Fruit fly (Drosophila melanogaster): ENCODE measurements around the gene CG7970.

The CG7970 gene

DNA sequence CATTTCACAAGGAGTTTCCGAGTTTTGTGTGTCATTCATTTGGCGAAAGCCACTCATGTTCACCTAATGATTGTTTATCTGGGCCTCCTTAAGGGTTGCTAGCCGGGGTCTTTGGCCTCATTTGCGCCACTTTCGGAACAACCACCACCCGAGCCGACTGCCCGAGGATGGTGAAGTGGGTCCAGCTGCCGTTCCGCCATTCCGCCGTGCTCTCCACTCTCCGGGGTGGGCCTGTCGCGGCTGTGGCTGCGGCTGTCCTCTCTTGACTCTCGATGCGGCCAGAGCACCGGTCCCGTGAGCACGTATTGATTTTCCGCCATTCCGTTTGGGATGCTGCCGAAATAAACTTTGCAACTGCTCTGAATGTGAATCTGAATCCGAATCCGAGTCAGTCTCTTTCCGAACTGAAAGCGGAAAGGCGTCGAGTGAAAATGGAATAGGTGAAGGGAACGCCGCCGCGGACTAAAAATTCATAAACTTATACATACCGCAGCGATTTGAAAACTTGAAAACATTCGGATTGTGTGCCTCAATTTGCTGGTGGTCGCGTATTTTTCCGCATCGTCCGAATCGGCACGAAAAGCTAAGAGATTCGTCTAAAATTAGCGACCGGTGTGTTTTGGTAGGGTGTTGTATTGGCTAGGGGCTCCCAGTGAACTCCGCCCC lies 3.7 kb upstream of the CG7970 start, which contains the start of gene CG13920:
CG13920 (plus strand) TSS at position 255 of the 666 bp plus-strand sequence.
- TF ChIP-seq esn (GFP tag; optimal IDR thresholded peaks at IDR 0.05) (no peak), achi (GFP tag; optimal IDR thresholded peaks at IDR 0.05) (no peak), pdm3 (GFP tag; optimal IDR thresholded peaks at IDR 0.05) (no peak), fd59A (GFP tag; optimal IDR thresholded peaks at IDR 0.05) (no peak), cyc (GFP tag; optimal IDR thresholded peaks at IDR 0.05) (no peak)

DNA sequence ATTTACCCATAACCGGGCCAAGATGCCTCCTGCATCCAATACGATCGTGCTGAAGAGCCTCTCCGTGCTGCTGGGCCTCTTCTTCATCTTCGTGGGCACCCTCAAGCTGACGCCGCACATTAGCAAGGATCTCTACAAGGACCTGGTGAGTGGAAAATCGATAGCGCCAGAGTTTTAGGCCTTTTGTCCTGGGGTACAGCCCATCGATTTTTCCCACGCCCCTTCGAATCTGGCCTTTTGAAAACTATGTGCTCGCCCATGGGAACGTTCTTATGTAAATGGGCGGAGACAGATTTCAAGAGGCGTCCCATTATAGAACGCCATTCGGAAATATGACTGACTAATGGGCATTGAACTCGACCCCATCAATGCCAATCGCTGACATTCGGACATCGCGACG lies 3.2 kb upstream of the CG7970 start:
- no peak for TF ChIP-seq dac (GFP tag; optimal IDR thresholded peaks at IDR 0.05)

DNA sequence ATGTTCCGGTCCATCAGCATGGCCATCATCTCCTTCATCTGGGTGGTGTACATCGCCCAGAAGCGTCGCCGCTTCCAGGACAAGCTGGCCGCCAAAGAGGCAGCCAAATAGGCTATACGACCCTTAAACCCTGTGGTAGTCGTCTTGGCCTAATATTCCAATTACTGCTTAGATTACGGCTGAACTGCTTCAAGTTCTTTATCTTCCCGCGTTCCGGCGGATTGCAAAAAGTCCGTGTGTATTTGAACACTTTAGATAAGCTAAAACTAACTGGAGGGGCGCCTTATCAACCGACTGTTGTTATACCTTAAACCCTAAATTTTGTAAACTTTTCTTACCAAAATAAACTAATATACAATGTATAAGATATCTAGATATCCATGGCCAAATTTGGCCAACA lies 1.2 kb downstream of the CG7970 start:
- no peak for TF ChIP-seq cyc (GFP tag; optimal IDR thresholded peaks at IDR 0.05)
- no peak for TF ChIP-seq svp (GFP tag)
- TF ChIP-seq Ets96B (tag; optimal IDR thresholded peaks at IDR 0.05), result no peak
- no peak for TF ChIP-seq OdsH (GFP tag; optimal IDR thresholded peaks at IDR 0.05)
- no peak for TF ChIP-seq CG3919 (GFP tag; optimal IDR thresholded peaks at IDR 0.05)
- TF ChIP-seq CG8632 (GFP tag; optimal IDR thresholded peaks at IDR 0.05), result no peak
- no peak for TF ChIP-seq CG6854 (GFP tag; optimal IDR thresholded peaks at IDR 0.05)
- no peak for TF ChIP-seq Hr38 (GFP tag; optimal IDR thresholded peaks at IDR 0.05)
- no peak for TF ChIP-seq acj6 (GFP tag; optimal IDR thresholded peaks at IDR 0.05)
- TF ChIP-seq spab (GFP tag; optimal IDR thresholded peaks at IDR 0.05), result no peak
- TF ChIP-seq achi (GFP tag; optimal IDR thresholded peaks at IDR 0.05), result no peak
- no peak for TF ChIP-seq CG9139 (GFP tag; optimal IDR thresholded peaks at IDR 0.05)
- TF ChIP-seq CG31627 (GFP tag; optimal IDR thresholded peaks at IDR 0.05), result no peak
- TF ChIP-seq CG6163 (GFP tag; IDR thresholded peaks at IDR 0.05), result no peak
- no peak for TF ChIP-seq Smox (GFP tag; optimal IDR thresholded peaks at IDR 0.05)
- no peak for TF ChIP-seq vri (GFP tag; optimal IDR thresholded peaks at IDR 0.05)
- TF ChIP-seq CG6808 (GFP tag; optimal IDR thresholded peaks at IDR 0.05), result no peak
- TF ChIP-seq net (GFP tag; optimal IDR thresholded peaks at IDR 0.05), result no peak

DNA sequence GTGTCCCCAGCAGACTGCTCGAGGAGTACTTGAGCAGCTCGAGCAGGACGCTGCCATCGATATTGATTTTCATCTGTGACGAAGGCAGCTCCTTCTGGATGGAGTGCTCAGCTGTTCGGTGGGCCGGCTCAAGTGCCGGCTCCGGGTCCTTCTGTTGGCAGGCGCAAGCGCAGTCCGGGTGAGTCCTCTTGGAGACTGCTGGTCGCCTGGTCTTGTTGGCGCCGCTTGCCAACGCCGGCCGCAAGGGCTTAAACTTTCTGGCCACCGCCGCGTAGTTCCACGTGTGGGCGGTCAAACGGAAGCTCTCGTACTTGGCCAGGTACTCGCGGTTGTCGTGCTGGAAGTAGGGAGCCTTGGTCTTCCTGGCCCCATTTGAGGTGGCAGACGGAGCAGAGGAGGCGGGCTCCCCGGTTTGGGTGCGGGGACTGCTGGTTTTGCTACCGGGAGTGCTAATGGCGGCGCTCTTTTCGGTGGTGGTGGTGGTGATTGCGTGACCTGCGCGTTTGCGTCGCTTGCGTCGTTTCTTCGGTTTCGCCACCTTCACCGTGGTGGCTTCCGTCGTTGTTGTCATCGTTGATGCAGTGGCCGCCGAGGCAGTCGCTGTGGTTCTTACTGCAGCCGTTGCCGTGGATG lies 9.3 kb downstream of the CG7970 start:
- TF ChIP-seq CG6276 (GFP tag; optimal IDR thresholded peaks at IDR 0.05), result no peak
- peak; percentile 25 for TF ChIP-seq CG7368 (GFP tag; optimal IDR thresholded peaks at IDR 0.05)
- TF ChIP-seq fd85E (GFP tag; optimal IDR thresholded peaks at IDR 0.05), result no peak
- TF ChIP-seq eg (GFP tag; IDR thresholded peaks at IDR 0.05), result no peak
- TF ChIP-seq CG9139 (GFP tag; optimal IDR thresholded peaks at IDR 0.05), result no peak

DNA sequence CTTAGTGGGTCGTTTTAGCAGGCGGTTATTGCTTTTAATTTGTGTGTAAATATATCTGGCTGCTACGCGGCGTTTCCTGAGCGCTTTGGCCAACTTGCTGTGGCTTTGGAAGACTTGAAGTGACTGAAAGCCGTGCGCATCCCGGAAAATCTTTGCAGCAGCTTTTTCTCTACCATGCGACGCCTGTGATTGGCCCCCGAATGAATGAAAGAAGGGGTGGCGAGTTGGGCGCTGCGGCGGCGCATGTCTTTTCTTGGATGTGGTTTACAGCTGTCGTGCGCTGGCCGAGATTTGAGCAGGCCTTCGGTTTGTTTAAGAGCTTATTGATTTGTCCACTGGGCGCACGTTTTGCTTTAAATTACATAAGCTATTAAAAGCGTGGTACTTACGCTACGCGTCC lies 11.0 kb downstream of the CG7970 start:
- TF ChIP-seq CG6276 (GFP tag; optimal IDR thresholded peaks at IDR 0.05), result no peak
- no peak for TF ChIP-seq fkh (GFP tag; optimal IDR thresholded peaks at IDR 0.05)
- TF ChIP-seq CG16779 (tag; optimal IDR thresholded peaks at IDR 0.05), result no peak
- TF ChIP-seq CG34406 (GFP tag; optimal IDR thresholded peaks at IDR 0.05), result no peak
- no peak for TF ChIP-seq CG6854 (GFP tag; optimal IDR thresholded peaks at IDR 0.05)
- TF ChIP-seq eg (GFP tag; IDR thresholded peaks at IDR 0.05), result no peak
- TF ChIP-seq CG32006 (GFP tag; optimal IDR thresholded peaks at IDR 0.05), result no peak
- TF ChIP-seq Hr38 (GFP tag; optimal IDR thresholded peaks at IDR 0.05), result no peak
- no peak for TF ChIP-seq CG10631 (GFP tag; optimal IDR thresholded peaks at IDR 0.05)
- no peak for TF ChIP-seq Sox102F (GFP tag; optimal IDR thresholded peaks at IDR 0.05)
- TF ChIP-seq CG6163 (GFP tag; IDR thresholded peaks at IDR 0.05), result no peak
- TF ChIP-seq CG8632 (GFP tag; optimal IDR thresholded peaks at IDR 0.05), result no peak
- TF ChIP-seq esn (GFP tag; optimal IDR thresholded peaks at IDR 0.05), result no peak
- no peak for TF ChIP-seq CG11762 (GFP tag; optimal IDR thresholded peaks at IDR 0.05; ENCODE audit: insufficient read depth)
- TF ChIP-seq CG1621 (tag; optimal IDR thresholded peaks at IDR 0.05), result no peak
- no peak for TF ChIP-seq lz (GFP tag; optimal IDR thresholded peaks at IDR 0.05)

All from whole organism, prepupa.